Fruit fly (Drosophila melanogaster): ENCODE results near the gene CG16734.

DNA sequence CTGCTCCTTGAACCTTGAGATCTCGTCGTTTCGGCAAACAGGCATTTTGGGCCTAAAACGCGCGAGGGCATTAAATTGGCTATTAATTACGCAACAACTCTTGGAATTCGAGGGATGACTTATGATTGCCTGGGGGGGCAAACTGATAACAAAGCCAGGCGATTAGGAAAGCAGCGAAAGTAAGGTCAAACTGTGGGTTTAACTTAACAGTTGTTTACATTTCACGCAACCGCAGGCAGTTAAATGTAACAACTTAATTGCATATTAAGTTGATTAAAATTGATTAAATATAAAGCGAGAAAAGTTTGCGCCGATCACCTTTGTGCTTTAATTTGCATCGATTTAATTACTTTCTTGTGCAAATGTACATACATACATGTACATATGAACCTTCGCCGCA lies 32.9 kb downstream of the CG16734 start:
- TF ChIP-seq EcR (GFP tag; optimal IDR thresholded peaks at IDR 0.05) (no peak), usp (GFP tag; optimal IDR thresholded peaks at IDR 0.05) (no peak), psq (optimal IDR thresholded peaks at IDR 0.05) (no peak), CG8478 (optimal IDR thresholded peaks at IDR 0.05) (no peak), Dll (optimal IDR thresholded peaks at IDR 0.05) (no peak), pan (optimal IDR thresholded peaks at IDR 0.05) (no peak)

All from whole organism.